Worm (Caenorhabditis elegans): ENCODE data around the gene C30F2.5.

C30F2.5 gene

DNA sequence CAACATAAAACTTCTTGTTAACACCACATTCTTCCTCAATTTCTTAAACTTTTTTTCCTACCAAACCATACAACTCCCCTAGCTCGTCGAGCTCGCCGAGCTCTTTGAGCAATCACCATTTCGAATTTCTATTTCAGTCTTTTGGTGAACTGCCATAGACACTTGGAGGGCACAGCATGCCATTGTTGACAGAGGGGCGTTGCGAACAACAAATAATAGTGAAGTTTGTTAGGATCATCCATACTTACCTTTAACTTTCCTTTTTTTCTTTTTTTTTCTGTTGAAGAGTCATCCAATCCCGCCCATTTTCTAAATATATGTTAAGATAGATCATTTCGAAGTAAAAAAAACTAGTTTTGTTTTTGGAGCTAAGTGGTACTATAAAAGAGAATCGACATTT is 12.4 kb upstream of the C30F2.5 start, which contains the start of gene idpp-14:
Gene idpp-14, plus strand, starts transcription at position 324 of the 400 bp plus-strand sequence.
- TF ChIP-seq lin-32 (GFP tag; optimal IDR thresholded peaks at IDR 0.05) = no peak

DNA sequence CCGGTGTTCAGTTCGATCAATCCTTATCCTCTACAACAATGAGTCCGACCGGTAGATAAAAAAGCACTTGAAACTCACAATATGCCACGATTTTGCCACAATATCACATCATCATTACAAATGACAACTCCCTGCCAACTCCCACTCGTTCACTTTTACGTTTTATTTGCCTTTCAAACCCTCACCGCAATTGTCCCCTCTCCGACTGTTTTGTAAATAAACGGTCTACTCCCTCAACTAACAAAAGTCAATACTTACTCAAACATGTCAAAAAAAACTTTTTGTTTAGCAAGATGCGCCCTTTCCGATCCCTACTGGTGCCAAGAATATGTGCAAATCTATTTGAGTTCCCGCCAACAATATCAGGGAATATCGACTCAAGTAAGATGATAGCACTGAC is 9.4 kb upstream of the C30F2.5 start, which contains the start of gene C30F2.2:
Gene C30F2.2, minus strand, starts transcription at position 122 of the 400 bp plus-strand sequence.
- TF ChIP-seq pha-4 (tag; optimal IDR thresholded peaks at IDR 0.05) (peak; percentile 76), sem-2 (GFP tag; optimal IDR thresholded peaks at IDR 0.05) (no peak)

DNA sequence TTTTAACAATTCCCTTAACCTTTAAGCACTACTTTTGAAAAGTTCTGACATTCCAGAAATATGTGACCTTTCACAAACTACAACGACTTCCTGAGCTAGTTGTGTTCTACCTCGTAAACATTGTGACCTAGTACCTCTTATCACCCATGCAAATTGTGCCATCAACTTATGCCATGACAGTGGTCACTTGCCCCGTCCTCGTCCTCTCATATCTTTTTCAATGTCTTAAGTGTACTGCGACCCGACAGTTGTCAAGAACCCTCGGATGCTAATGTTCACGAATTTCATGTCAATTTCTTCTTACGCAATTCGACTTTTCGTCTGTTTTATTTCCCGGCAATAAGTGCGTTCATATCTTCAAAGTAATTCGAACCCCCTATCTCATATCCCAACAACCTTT is 6.6 kb upstream of the C30F2.5 start:
- peak; percentile 83 for TF ChIP-seq hlh-1 (tag; optimal IDR thresholded peaks at IDR 0.05)
- no peak for TF ChIP-seq M03D4.4 (tag; optimal IDR thresholded peaks at IDR 0.05)

DNA sequence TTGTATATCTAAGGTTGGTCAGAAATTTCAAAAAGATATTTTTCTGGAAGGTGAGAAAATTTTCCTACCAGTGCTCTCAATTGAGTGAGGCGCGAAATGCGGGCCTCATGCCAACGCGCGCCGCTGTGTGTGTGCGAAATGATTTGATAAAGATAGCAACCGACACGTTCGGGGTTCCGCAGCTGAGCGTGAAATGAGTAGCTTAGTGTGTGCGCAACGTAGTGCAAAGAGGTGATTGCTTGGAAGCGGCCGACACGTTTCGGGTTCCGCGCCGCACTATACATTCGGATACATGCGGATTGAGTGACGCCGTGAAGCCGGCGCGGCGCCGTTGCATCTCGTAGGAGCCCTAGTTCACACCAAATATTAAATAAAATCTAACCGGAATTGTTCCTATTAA is 3.3 kb upstream of the C30F2.5 start:
- TF ChIP-seq flh-1 (GFP tag; optimal IDR thresholded peaks at IDR 0.05) (no peak), mab-5 (tag; optimal IDR thresholded peaks at IDR 0.05) (no peak), sptf-1 (tag; optimal IDR thresholded peaks at IDR 0.05) (no peak), lin-13 (tag; optimal IDR thresholded peaks at IDR 0.05) (no peak), ceh-43 (GFP tag; optimal IDR thresholded peaks at IDR 0.05) (no peak), nhr-2 (tag; optimal IDR thresholded peaks at IDR 0.05) (no peak), snpc-4 (tag; optimal IDR thresholded peaks at IDR 0.05) (no peak), ceh-39 (tag; optimal IDR thresholded peaks at IDR 0.05) (no peak), nhr-76 (tag; optimal IDR thresholded peaks at IDR 0.05) (no peak)

DNA sequence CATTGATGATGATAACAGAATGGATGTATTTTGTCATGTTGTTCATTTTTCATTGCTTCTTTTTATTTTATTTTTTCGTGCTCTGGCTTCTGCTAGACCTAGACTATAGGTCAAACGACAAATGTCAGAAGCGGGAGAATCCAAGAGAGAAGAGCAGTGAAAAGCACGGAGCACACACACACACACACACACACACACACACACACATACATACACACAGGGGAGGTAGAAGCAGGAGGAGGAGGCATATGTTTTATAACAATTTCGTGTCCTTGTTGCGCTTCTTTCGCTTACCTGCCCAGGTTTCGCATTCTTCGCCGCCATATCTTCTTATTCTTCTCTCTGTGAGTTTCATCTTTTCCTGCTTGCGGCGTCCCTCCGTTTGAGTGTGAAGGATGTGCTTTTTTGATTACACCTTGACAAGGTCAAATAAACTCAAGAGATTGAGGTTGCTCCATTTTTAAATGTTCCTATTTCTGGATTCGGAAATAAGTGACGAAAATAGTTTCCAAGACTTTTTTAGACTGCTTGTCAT is 3.7 kb downstream of the C30F2.5 start:
- TF ChIP-seq unc-120 (tag; optimal IDR thresholded peaks at IDR 0.05; ENCODE audit: poor library complexity, severe bottlenecking) (peak; percentile 47), snpc-4 (tag; optimal IDR thresholded peaks at IDR 0.05) (no peak), nhr-12 (tag; optimal IDR thresholded peaks at IDR 0.05) (no peak), unc-39 (tag; optimal IDR thresholded peaks at IDR 0.05) (no peak), cnd-1 (tag; optimal IDR thresholded peaks at IDR 0.05) (no peak), mab-5 (tag; optimal IDR thresholded peaks at IDR 0.05) (no peak), mls-2 (tag; optimal IDR thresholded peaks at IDR 0.05) (no peak), flh-1 (GFP tag; optimal IDR thresholded peaks at IDR 0.05) (no peak), ceh-43 (GFP tag; optimal IDR thresholded peaks at IDR 0.05) (no peak), sptf-1 (tag; optimal IDR thresholded peaks at IDR 0.05) (peak; percentile 1), ceh-83 (GFP tag; optimal IDR thresholded peaks at IDR 0.05) (no peak), hlh-1 (tag; optimal IDR thresholded peaks at IDR 0.05) (peak; percentile 46), elt-1 (tag; optimal IDR thresholded peaks at IDR 0.05; ENCODE audit: borderline replicate concordance, insufficient read depth) (no peak), blmp-1 (tag; optimal IDR thresholded peaks at IDR 0.05) (no peak)

DNA sequence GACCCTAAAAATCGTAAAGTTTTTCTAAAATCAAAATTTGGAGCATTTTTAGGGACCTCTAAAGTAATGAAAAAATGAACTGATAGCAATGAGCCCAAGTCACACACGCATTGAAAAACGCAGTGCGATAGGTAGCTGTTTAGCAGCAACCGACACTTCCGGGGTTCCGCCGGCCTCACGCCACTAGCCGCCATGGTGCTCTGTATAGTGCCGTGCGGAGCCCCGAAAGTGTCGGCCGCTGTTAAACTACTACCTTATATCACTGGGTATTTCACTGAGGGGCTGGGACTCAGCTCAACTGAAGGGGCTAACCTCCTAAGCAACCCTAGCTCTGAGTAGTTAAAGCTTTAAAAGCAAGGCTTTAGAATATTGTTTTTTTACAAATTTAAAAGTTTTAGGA is 4.8 kb downstream of the C30F2.5 start:
- TF ChIP-seq nhr-28 (tag; optimal IDR thresholded peaks at IDR 0.05) (no peak), lin-32 (GFP tag; optimal IDR thresholded peaks at IDR 0.05) (no peak), elt-1 (tag; optimal IDR thresholded peaks at IDR 0.05; ENCODE audit: borderline replicate concordance, insufficient read depth) (no peak), pha-4 (tag; optimal IDR thresholded peaks at IDR 0.05) (no peak), ces-1 (GFP tag; optimal IDR thresholded peaks at IDR 0.05) (no peak), unc-39 (tag; optimal IDR thresholded peaks at IDR 0.05) (no peak), lin-13 (tag; optimal IDR thresholded peaks at IDR 0.05) (no peak), M03D4.4 (tag; optimal IDR thresholded peaks at IDR 0.05) (no peak), ceh-43 (GFP tag; optimal IDR thresholded peaks at IDR 0.05) (no peak), sem-2 (GFP tag; optimal IDR thresholded peaks at IDR 0.05) (no peak), ham-2 (GFP tag; optimal IDR thresholded peaks at IDR 0.05) (no peak), snpc-4 (tag; optimal IDR thresholded peaks at IDR 0.05) (no peak), elt-3 (tag; optimal IDR thresholded peaks at IDR 0.05) (no peak)

DNA sequence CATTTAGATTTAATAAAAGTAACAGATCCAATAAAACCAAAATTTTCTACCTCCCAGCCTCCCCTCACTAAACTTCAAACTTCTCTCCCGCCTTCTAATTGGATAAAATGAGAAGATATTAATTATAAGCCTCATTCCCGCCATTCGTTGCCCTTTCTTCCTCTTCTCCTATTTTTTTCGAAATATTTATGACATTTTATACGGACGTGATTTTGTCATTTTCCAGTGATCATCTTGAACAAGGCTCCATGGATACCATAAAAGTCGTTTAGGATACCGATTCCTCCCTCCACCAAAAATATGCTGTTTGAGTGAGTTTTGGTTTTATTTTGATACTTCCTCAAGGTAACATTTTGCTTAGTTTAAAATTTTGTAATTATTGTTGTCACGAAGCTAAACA is 8.9 kb downstream of the C30F2.5 start, which contains the start of gene ZK1073.2:
Gene ZK1073.2, plus strand, starts transcription at position 301 of the 400 bp plus-strand sequence.
- TF ChIP-seq mab-5 (tag; optimal IDR thresholded peaks at IDR 0.05) (no peak), sptf-1 (tag; optimal IDR thresholded peaks at IDR 0.05) (no peak), nhr-2 (tag; optimal IDR thresholded peaks at IDR 0.05) (no peak), zip-8 (tag; optimal IDR thresholded peaks at IDR 0.05) (no peak), ztf-11 (tag; optimal IDR thresholded peaks at IDR 0.05) (no peak), lsy-2 (tag; optimal IDR thresholded peaks at IDR 0.05) (no peak), blmp-1 (tag; optimal IDR thresholded peaks at IDR 0.05) (no peak), flh-1 (GFP tag; optimal IDR thresholded peaks at IDR 0.05) (no peak), elt-3 (tag; optimal IDR thresholded peaks at IDR 0.05) (no peak), nhr-76 (tag; optimal IDR thresholded peaks at IDR 0.05) (no peak), pha-4 (tag; optimal IDR thresholded peaks at IDR 0.05) (no peak), unc-62 (GFP tag; optimal IDR thresholded peaks at IDR 0.05) (no peak), nhr-12 (tag; optimal IDR thresholded peaks at IDR 0.05) (no peak), mep-1 (tag; optimal IDR thresholded peaks at IDR 0.05) (no peak)
